Worm (Caenorhabditis elegans): ENCODE data around the gene srw-73.

DNA sequence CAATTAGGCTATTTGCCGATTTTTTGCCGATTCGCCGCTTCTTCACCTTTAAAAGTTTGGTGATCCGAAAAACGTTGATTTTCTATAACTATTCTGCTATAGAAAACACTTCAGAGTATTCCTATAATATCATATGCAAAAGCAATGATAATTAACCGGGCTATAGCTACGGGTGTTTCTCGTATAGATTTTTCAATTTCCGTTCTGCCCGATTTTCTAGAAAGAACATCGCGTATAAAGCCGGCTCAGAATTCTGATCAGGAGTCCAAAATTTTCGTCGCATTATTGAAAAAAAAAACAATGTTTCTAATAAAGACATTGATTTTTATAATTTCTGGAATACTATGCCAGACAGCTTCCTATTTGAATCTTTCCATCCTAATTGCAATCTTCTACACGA is 37.6 kb downstream of the srw-73 start, which contains the start of gene srbc-65:
- no peak for TF ChIP-seq fos-1 (tag; optimal IDR thresholded peaks at IDR 0.05)
- TF ChIP-seq elt-1 (tag; optimal IDR thresholded peaks at IDR 0.05): no peak
- TF ChIP-seq sem-4 (tag; optimal IDR thresholded peaks at IDR 0.05): no peak
- TF ChIP-seq unc-39 (tag; optimal IDR thresholded peaks at IDR 0.05): no peak
- TF ChIP-seq R02D3.7 (tag; optimal IDR thresholded peaks at IDR 0.05): no peak
- TF ChIP-seq skn-1 (tag; optimal IDR thresholded peaks at IDR 0.05): no peak
- no peak for TF ChIP-seq nhr-11 (tag; optimal IDR thresholded peaks at IDR 0.05)
- no peak for TF ChIP-seq lsy-2 (tag; optimal IDR thresholded peaks at IDR 0.05)
- TF ChIP-seq dmd-4 (tag; optimal IDR thresholded peaks at IDR 0.05): no peak
- no peak for TF ChIP-seq ceh-82 (tag; optimal IDR thresholded peaks at IDR 0.05)
- no peak for TF ChIP-seq unc-62 (GFP tag; optimal IDR thresholded peaks at IDR 0.05)
- no peak for TF ChIP-seq nhr-12 (tag; optimal IDR thresholded peaks at IDR 0.05)
- no peak for TF ChIP-seq nhr-237 (tag; optimal IDR thresholded peaks at IDR 0.05)

Data from whole organism, L2 larva.